Fruit fly (Drosophila melanogaster): ENCODE results near the gene lsn.

Gene lsn

dm6 chr3R:21905615-21906014, 40.6 kb downstream of the lsn start (continued):
- TF ChIP-seq unpg (GFP tag; optimal IDR thresholded peaks at IDR 0.05) (no peak), CG10979 (tag; optimal IDR thresholded peaks at IDR 0.05) (no peak), bigmax (GFP tag; optimal IDR thresholded peaks at IDR 0.05) (no peak), CG9609 (GFP tag; optimal IDR thresholded peaks at IDR 0.05) (no peak), sens (GFP tag) (peak; percentile 26), gro (GFP tag; optimal IDR thresholded peaks at IDR 0.05) (no peak), bsh (GFP tag; optimal IDR thresholded peaks at IDR 0.05) (peak in 1 of 2 experiments; percentile 83), Drgx (GFP tag; IDR thresholded peaks at IDR 0.05) (peak; percentile 80)

- TF ChIP-seq Lhr (GFP tag; optimal IDR thresholded peaks at IDR 0.05) (no peak), scrt (GFP tag; optimal IDR thresholded peaks at IDR 0.05) (no peak), CG15269 (tag; optimal IDR thresholded peaks at IDR 0.05) (no peak), repo (GFP tag; optimal IDR thresholded peaks at IDR 0.05) (no peak), CG30431 (GFP tag; optimal IDR thresholded peaks at IDR 0.05) (no peak), CG9797 (GFP tag; optimal IDR thresholded peaks at IDR 0.05) (no peak), CG11247 (GFP tag; IDR thresholded peaks at IDR 0.05) (no peak), Rfx (GFP tag; IDR thresholded peaks at IDR 0.05) (no peak), CG10321 (GFP tag; IDR thresholded peaks at IDR 0.05) (no peak), row (GFP tag; IDR thresholded peaks at IDR 0.05) (no peak)
Observed at dm6 chr3R:21906867-21907266, 41.9 kb downstream of the lsn start.

- TF ChIP-seq CG12659 (GFP tag; optimal IDR thresholded peaks at IDR 0.05) (no peak), slp2 (GFP tag; optimal IDR thresholded peaks at IDR 0.05) (no peak), Ets97D (GFP tag; optimal IDR thresholded peaks at IDR 0.05) (no peak), CkIIα-i1 (GFP tag; IDR thresholded peaks at IDR 0.05) (no peak), sc (optimal IDR thresholded peaks at IDR 0.05) (no peak), sc (GFP tag; optimal IDR thresholded peaks at IDR 0.05) (no peak), BtbVII (GFP tag; optimal IDR thresholded peaks at IDR 0.05) (no peak)
Observed at dm6 chr3R:21911516-21911915, 46.5 kb downstream of the lsn start, which contains the start of gene Qsox3. Gene Qsox3 (plus strand): TSS chr3R:21911816.

DNA sequence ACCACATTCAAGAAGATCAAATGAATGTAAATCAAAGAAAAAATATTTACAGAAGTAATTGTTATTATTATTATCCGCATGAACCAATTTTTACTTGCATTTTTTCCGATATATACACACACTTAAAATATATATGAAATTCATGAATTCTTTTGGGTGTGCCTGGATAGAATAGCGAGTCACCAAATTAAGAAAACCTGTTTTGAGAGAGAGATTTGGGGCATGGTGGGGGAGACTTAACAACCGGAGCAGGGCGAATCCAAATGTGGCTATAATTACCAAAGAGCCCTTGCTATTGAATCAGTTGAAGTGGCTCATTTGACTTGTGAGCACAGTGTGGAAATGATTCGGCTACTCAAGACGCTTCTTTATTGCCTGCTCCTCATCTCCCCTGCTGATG, 48.5 kb downstream of the lsn start, which contains the start of gene Qsox2:
TSS of gene Qsox2 (plus strand) at position 301 of the 400 bp plus-strand sequence.
- TF ChIP-seq CG6854 (GFP tag; optimal IDR thresholded peaks at IDR 0.05) (no peak), chinmo (GFP tag; IDR thresholded peaks at IDR 0.05; ENCODE audit: partially characterized antibody) (0 out of 4 replicates have a peak, but pooled peaks have one; percentile 21), Awh (GFP tag; IDR thresholded peaks at IDR 0.05) (0 out of 2 replicates have a peak, but pooled peaks have one; percentile 11), Rfx (GFP tag; IDR thresholded peaks at IDR 0.05) (peak; percentile 6; the same call in 1 of the 2 replicates), Jarid2 (GFP tag; optimal IDR thresholded peaks at IDR 0.05) (peak; percentile 37), CG13775 (GFP tag; optimal IDR thresholded peaks at IDR 0.05) (no peak), crol (GFP tag; IDR thresholded peaks at IDR 0.05) (peak; percentile 51; the same call in 1 of the 2 replicates), unc-4 (GFP tag; IDR thresholded peaks at IDR 0.05; ENCODE audit: partially characterized antibody) (no peak)
